Comparison of ENCODE assay signal across 1 fruit fly cellular context in the genomic region with DNA sequence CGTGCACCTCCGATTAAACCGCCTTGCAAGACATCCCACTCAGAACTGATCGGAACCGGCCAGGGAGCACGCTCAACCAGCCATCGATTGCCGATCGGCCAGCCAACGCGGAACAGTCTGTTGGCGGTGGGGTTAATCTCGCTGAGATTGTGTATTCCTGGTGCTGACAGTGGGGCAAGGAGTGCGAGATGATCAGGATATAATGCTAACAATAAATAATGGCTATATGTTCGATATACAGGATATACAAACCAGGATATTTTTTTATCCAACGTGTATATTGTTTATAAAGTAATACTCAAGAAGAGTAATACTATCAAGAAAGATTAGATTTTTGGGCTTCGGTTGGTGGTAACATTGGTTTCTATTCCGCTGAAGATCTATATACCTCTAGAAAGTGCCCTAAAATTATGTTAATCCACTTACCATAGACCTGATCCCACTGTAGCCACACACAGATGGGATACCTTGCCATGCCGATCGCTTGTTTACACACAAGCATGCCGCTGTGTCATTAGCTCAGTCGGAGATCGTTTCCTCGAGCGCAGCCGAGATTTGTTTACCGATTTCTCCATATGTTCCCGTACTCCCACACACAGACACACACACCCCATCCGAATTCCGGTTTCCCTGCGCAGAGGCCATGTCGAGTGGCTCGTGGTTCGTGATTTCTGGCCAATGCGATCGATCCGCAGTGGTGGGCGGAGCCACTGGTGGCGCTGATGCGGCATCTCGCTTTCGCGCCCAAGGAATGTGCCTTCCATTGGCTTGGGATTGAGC.
TF ChIP-seq lines count a peak whose summit lies in the region.

Gene H2.0 (minus strand): TSS at position 51 of the 780 bp plus-strand sequence.

TF ChIP-seq in whole organism, embryonic, 481 proteins besides CTCF, POLR2A, EP300 and RAD21 (continued from another document and continues in another):
- TF ChIP-seq Dip3 (GFP tag; optimal IDR thresholded peaks at IDR 0.05; lab: Kevin White, UChicago) (no peak), Meics (GFP tag; optimal IDR thresholded peaks at IDR 0.05; lab: Kevin White, UChicago) (no peak), CG9727 (GFP tag; optimal IDR thresholded peaks at IDR 0.05; lab: Kevin White, UChicago) (peak; percentile 62), CG10979 (tag; optimal IDR thresholded peaks at IDR 0.05; lab: Kevin White, UChicago) (peak; percentile 60), tll (GFP tag; optimal IDR thresholded peaks at IDR 0.05; lab: Kevin White, UChicago) (no peak), abd-A (tag; optimal IDR thresholded peaks at IDR 0.05; lab: Kevin White, UChicago) (peak; percentile 52), Side (GFP tag; optimal IDR thresholded peaks at IDR 0.05; lab: Kevin White, UChicago) (no peak), CG43689 (GFP tag; IDR thresholded peaks at IDR 0.05; lab: Robert Waterston, UW) (no peak), usp (GFP tag; optimal IDR thresholded peaks at IDR 0.05; lab: Kevin White, UChicago) (no peak), Lim3 (GFP tag; IDR thresholded peaks at IDR 0.05; lab: Robert Waterston, UW) (no peak), CG8944 (GFP tag; optimal IDR thresholded peaks at IDR 0.05; lab: Kevin White, UChicago) (no peak), CG14050 (GFP tag; IDR thresholded peaks at IDR 0.05; lab: Robert Waterston, UW) (no peak), BEAF-32 (GFP tag; optimal IDR thresholded peaks at IDR 0.05; lab: Kevin White, UChicago) (no peak), zfh1 (GFP tag; IDR thresholded peaks at IDR 0.05; lab: Robert Waterston, UW) (0 out of 3 replicates have a peak, but pooled peaks have one; percentile 23), row (GFP tag; IDR thresholded peaks at IDR 0.05; lab: Robert Waterston, UW) (peak; percentile 67), CG12659 (GFP tag; optimal IDR thresholded peaks at IDR 0.05; lab: Kevin White, UChicago) (no peak), NC2α (GFP tag; optimal IDR thresholded peaks at IDR 0.05; lab: Kevin White, UChicago) (no peak), sens (GFP tag; lab: Kevin White, UChicago) (peak; percentile 81), CG1792 (GFP tag; optimal IDR thresholded peaks at IDR 0.05; lab: Kevin White, UChicago) (no peak), Nf-YB (GFP tag; optimal IDR thresholded peaks at IDR 0.05; lab: Kevin White, UChicago) (peak; percentile 97), CG8290 (GFP tag; optimal IDR thresholded peaks at IDR 0.05; lab: Kevin White, UChicago) (no peak), CG8290 (tag; optimal IDR thresholded peaks at IDR 0.05; lab: Kevin White, UChicago) (no peak), ken (GFP tag; IDR thresholded peaks at IDR 0.05; lab: Robert Waterston, UW) (no peak), hb (GFP tag; IDR thresholded peaks at IDR 0.05; lab: Robert Waterston, UW; ENCODE audit: partially characterized antibody) (no peak), mld (GFP tag; IDR thresholded peaks at IDR 0.05; lab: Robert Waterston, UW; ENCODE audit: partially characterized antibody) (no peak), CG11085 (GFP tag; IDR thresholded peaks at IDR 0.05; lab: Robert Waterston, UW) (no peak), Kr (GFP tag; optimal IDR thresholded peaks at IDR 0.05; lab: Kevin White, UChicago) (peak; percentile 7), Abd-B (GFP tag; optimal IDR thresholded peaks at IDR 0.05; lab: Kevin White, UChicago) (no peak), CG1647 (GFP tag; optimal IDR thresholded peaks at IDR 0.05; lab: Kevin White, UChicago) (no peak), CG1602 (GFP tag; optimal IDR thresholded peaks at IDR 0.05; lab: Kevin White, UChicago) (peak; percentile 41), CG1233 (GFP tag; optimal IDR thresholded peaks at IDR 0.05; lab: Kevin White, UChicago) (peak; percentile 30), HLH54F (GFP tag; optimal IDR thresholded peaks at IDR 0.05; lab: Kevin White, UChicago) (no peak), CG2875 (GFP tag; optimal IDR thresholded peaks at IDR 0.05; lab: Kevin White, UChicago) (peak; percentile 20), CG6272 (GFP tag; IDR thresholded peaks at IDR 0.05; lab: Robert Waterston, UW) (no peak), oc (tag; optimal IDR thresholded peaks at IDR 0.05; lab: Kevin White, UChicago) (peak; percentile 6), CG32767 (GFP tag; IDR thresholded peaks at IDR 0.05; lab: Robert Waterston, UW) (no peak), CG10147 (GFP tag; optimal IDR thresholded peaks at IDR 0.05; lab: Kevin White, UChicago) (no peak), en (GFP tag; optimal IDR thresholded peaks at IDR 0.05; lab: Kevin White, UChicago) (no peak), ac (GFP tag; optimal IDR thresholded peaks at IDR 0.05; lab: Kevin White, UChicago) (peak; percentile 24), pros (GFP tag; optimal IDR thresholded peaks at IDR 0.05; lab: Kevin White, UChicago) (no peak), CG18599 (GFP tag; optimal IDR thresholded peaks at IDR 0.05; lab: Kevin White, UChicago) (no peak), Bdp1 (GFP tag; optimal IDR thresholded peaks at IDR 0.05; lab: Kevin White, UChicago) (no peak), lola (GFP tag; optimal IDR thresholded peaks at IDR 0.05; lab: Kevin White, UChicago) (peak in 1 of 3 experiments; percentile 65), maf-S (GFP tag; optimal IDR thresholded peaks at IDR 0.05; lab: Kevin White, UChicago) (no peak), Ptx1 (GFP tag; IDR thresholded peaks at IDR 0.05; lab: Robert Waterston, UW) (0 out of 2 replicates have a peak, but pooled peaks have one; percentile 15), CG31224 (GFP tag; IDR thresholded peaks at IDR 0.05; lab: Robert Waterston, UW) (0 out of 2 replicates have a peak, but pooled peaks have one; percentile 26), grau (tag; optimal IDR thresholded peaks at IDR 0.05; lab: Kevin White, UChicago) (peak; percentile 56), Poxn (GFP tag; IDR thresholded peaks at IDR 0.05; lab: Robert Waterston, UW) (no peak), Deaf1 (tag; optimal IDR thresholded peaks at IDR 0.05; lab: Kevin White, UChicago) (peak; percentile 79), fd64A (GFP tag; optimal IDR thresholded peaks at IDR 0.05; lab: Kevin White, UChicago) (peak; percentile 22), CG13123 (GFP tag; optimal IDR thresholded peaks at IDR 0.05; lab: Kevin White, UChicago) (no peak), CG31388 (GFP tag; optimal IDR thresholded peaks at IDR 0.05; lab: Kevin White, UChicago) (no peak), ind (GFP tag; optimal IDR thresholded peaks at IDR 0.05; lab: Kevin White, UChicago) (no peak), CG8924 (tag; optimal IDR thresholded peaks at IDR 0.05; lab: Kevin White, UChicago) (peak; percentile 40), CG2678 (tag; optimal IDR thresholded peaks at IDR 0.05; lab: Kevin White, UChicago) (peak; percentile 52), gcm (GFP tag; optimal IDR thresholded peaks at IDR 0.05; lab: Kevin White, UChicago) (peak; percentile 37), CG4360 (GFP tag; IDR thresholded peaks at IDR 0.05; lab: Robert Waterston, UW) (no peak), CG34422 (GFP tag; IDR thresholded peaks at IDR 0.05; lab: Robert Waterston, UW) (no peak), sob (GFP tag; IDR thresholded peaks at IDR 0.05; lab: Robert Waterston, UW) (no peak), Hmr (GFP tag; optimal IDR thresholded peaks at IDR 0.05; lab: Kevin White, UChicago) (peak; percentile 1), B-H1 (GFP tag; IDR thresholded peaks at IDR 0.05; lab: Robert Waterston, UW) (no peak), vvl (GFP tag; IDR thresholded peaks at IDR 0.05; lab: Robert Waterston, UW) (no peak; the same call in 1 of the 2 replicates), pho (GFP tag; optimal IDR thresholded peaks at IDR 0.05; lab: Kevin White, UChicago) (no peak), Sox102F (GFP tag; optimal IDR thresholded peaks at IDR 0.05; lab: Kevin White, UChicago) (no peak), btn (GFP tag; optimal IDR thresholded peaks at IDR 0.05; lab: Kevin White, UChicago) (no peak), kah (GFP tag; optimal IDR thresholded peaks at IDR 0.05; lab: Kevin White, UChicago) (peak; percentile 5), Dad (GFP tag; optimal IDR thresholded peaks at IDR 0.05; lab: Kevin White, UChicago) (no peak), CG4617 (GFP tag; optimal IDR thresholded peaks at IDR 0.05; lab: Kevin White, UChicago; ENCODE audit: borderline replicate concordance) (no peak), Ssrp (tag; optimal IDR thresholded peaks at IDR 0.05; lab: Kevin White, UChicago) (no peak), CG17912 (GFP tag; optimal IDR thresholded peaks at IDR 0.05; lab: Kevin White, UChicago) (no peak), Bteb2 (GFP tag; optimal IDR thresholded peaks at IDR 0.05; lab: Kevin White, UChicago) (no peak), CG17829 (tag; optimal IDR thresholded peaks at IDR 0.05; lab: Kevin White, UChicago) (peak; percentile 52), CG1529 (GFP tag; optimal IDR thresholded peaks at IDR 0.05; lab: Kevin White, UChicago) (peak; percentile 38), CG3163 (GFP tag; optimal IDR thresholded peaks at IDR 0.05; lab: Kevin White, UChicago) (no peak), CG17186 (GFP tag; optimal IDR thresholded peaks at IDR 0.05; lab: Kevin White, UChicago) (no peak), pita (GFP tag; optimal IDR thresholded peaks at IDR 0.05; lab: Kevin White, UChicago) (no peak), CG15479 (GFP tag; optimal IDR thresholded peaks at IDR 0.05; lab: Kevin White, UChicago) (no peak), CG2889 (GFP tag; IDR thresholded peaks at IDR 0.05; lab: Robert Waterston, UW) (no peak), bbx (GFP tag; IDR thresholded peaks at IDR 0.05; lab: Robert Waterston, UW; ENCODE audit: partially characterized antibody) (no peak), chm (GFP tag; IDR thresholded peaks at IDR 0.05; lab: Robert Waterston, UW) (no peak), CoRest (tag; optimal IDR thresholded peaks at IDR 0.05; lab: Kevin White, UChicago) (peak; percentile 38), CG9609 (GFP tag; optimal IDR thresholded peaks at IDR 0.05; lab: Kevin White, UChicago) (no peak), prd (optimal IDR thresholded peaks at IDR 0.05; lab: Kevin White, UChicago) (no peak), prd (GFP tag; IDR thresholded peaks at IDR 0.05; lab: Robert Waterston, UW) (peak; percentile 50; the same call in 2 of the 3 replicates), Dref (GFP tag; IDR thresholded peaks at IDR 0.05; lab: Robert Waterston, UW) (no peak), CG10209 (GFP tag; optimal IDR thresholded peaks at IDR 0.05; lab: Kevin White, UChicago) (peak; percentile 38), fu2 (GFP tag; optimal IDR thresholded peaks at IDR 0.05; lab: Kevin White, UChicago) (no peak), B-H2 (GFP tag; optimal IDR thresholded peaks at IDR 0.05; lab: Kevin White, UChicago) (no peak), exex (tag; optimal IDR thresholded peaks at IDR 0.05; lab: Kevin White, UChicago) (no peak), CG7357 (GFP tag; IDR thresholded peaks at IDR 0.05; lab: Robert Waterston, UW) (no peak), Six4 (GFP tag; optimal IDR thresholded peaks at IDR 0.05; lab: Kevin White, UChicago) (no peak), chif (GFP tag; optimal IDR thresholded peaks at IDR 0.05; lab: Kevin White, UChicago) (peak in 1 of 2 experiments; percentile 49), MBD-R2 (GFP tag; IDR thresholded peaks at IDR 0.05; lab: Robert Waterston, UW) (no peak), CG11696 (GFP tag; IDR thresholded peaks at IDR 0.05; lab: Robert Waterston, UW) (no peak), MTF-1 (GFP tag; optimal IDR thresholded peaks at IDR 0.05; lab: Kevin White, UChicago; ENCODE audit: borderline replicate concordance) (no peak), CG7271 (tag; optimal IDR thresholded peaks at IDR 0.05; lab: Kevin White, UChicago) (no peak), da (GFP tag; optimal IDR thresholded peaks at IDR 0.05; lab: Kevin White, UChicago) (no peak), Hsf (GFP tag; optimal IDR thresholded peaks at IDR 0.05; lab: Kevin White, UChicago) (no peak), NK7.1 (GFP tag; optimal IDR thresholded peaks at IDR 0.05; lab: Kevin White, UChicago) (no peak), CG9215 (GFP tag; IDR thresholded peaks at IDR 0.05; lab: Robert Waterston, UW) (no peak; the same call in 1 of the 2 replicates), kay (GFP tag; optimal IDR thresholded peaks at IDR 0.05; lab: Kevin White, UChicago) (no peak), Myb (GFP tag; optimal IDR thresholded peaks at IDR 0.05; lab: Kevin White, UChicago) (no peak), D19A (tag; optimal IDR thresholded peaks at IDR 0.05; lab: Kevin White, UChicago) (peak; percentile 35), CG6765 (GFP tag; optimal IDR thresholded peaks at IDR 0.05; lab: Kevin White, UChicago) (no peak), MESR4 (GFP tag; optimal IDR thresholded peaks at IDR 0.05; lab: Kevin White, UChicago) (no peak), CG4854 (GFP tag; optimal IDR thresholded peaks at IDR 0.05; lab: Kevin White, UChicago) (no peak), tup (GFP tag; optimal IDR thresholded peaks at IDR 0.05; lab: Kevin White, UChicago) (no peak), Dip2 (GFP tag; IDR thresholded peaks at IDR 0.05; lab: Robert Waterston, UW) (no peak), CG15514 (GFP tag; optimal IDR thresholded peaks at IDR 0.05; lab: Kevin White, UChicago) (no peak), ci (GFP tag; IDR thresholded peaks at IDR 0.05; lab: Robert Waterston, UW) (peak; percentile 40; the same call in 1 of the 3 replicates), pum (GFP tag; optimal IDR thresholded peaks at IDR 0.05; lab: Kevin White, UChicago) (no peak), CG11247 (GFP tag; IDR thresholded peaks at IDR 0.05; lab: Robert Waterston, UW) (no peak), CG4730 (GFP tag; IDR thresholded peaks at IDR 0.05; lab: Robert Waterston, UW) (no peak), CG3726 (GFP tag; IDR thresholded peaks at IDR 0.05; lab: Robert Waterston, UW) (no peak), salm (tag; optimal IDR thresholded peaks at IDR 0.05; lab: Kevin White, UChicago) (no peak), wor (GFP tag; IDR thresholded peaks at IDR 0.05; lab: Robert Waterston, UW) (no peak), CG3995 (GFP tag; optimal IDR thresholded peaks at IDR 0.05; lab: Kevin White, UChicago) (no peak), D (optimal IDR thresholded peaks at IDR 0.05; lab: Kevin White, UChicago) (no peak), D (GFP tag; optimal IDR thresholded peaks at IDR 0.05; lab: Kevin White, UChicago) (peak; percentile 46), chn (GFP tag; optimal IDR thresholded peaks at IDR 0.05; lab: Kevin White, UChicago) (peak; percentile 30), Xrp1 (GFP tag; IDR thresholded peaks at IDR 0.05; lab: Robert Waterston, UW) (peak; percentile 47; the same call in 1 of the 2 replicates), jigr1 (GFP tag; IDR thresholded peaks at IDR 0.05; lab: Robert Waterston, UW) (no peak), peb (GFP tag; IDR thresholded peaks at IDR 0.05; lab: Robert Waterston, UW) (no peak), CG17612 (GFP tag; IDR thresholded peaks at IDR 0.05; lab: Robert Waterston, UW) (no peak), h (optimal IDR thresholded peaks at IDR 0.05; lab: Kevin White, UChicago) (no peak), tna (GFP tag; IDR thresholded peaks at IDR 0.05; lab: Robert Waterston, UW; ENCODE audit: partially characterized antibody) (no peak), CG11723 (GFP tag; optimal IDR thresholded peaks at IDR 0.05; lab: Kevin White, UChicago) (no peak)
